Fruit fly (Drosophila melanogaster) whole organism, embryonic: ENCODE measurements around the gene CG32137.

ENCODE experiments used
- Abd-B ChIP-seq: fragments of 200-800 bp; sonication (Bioruptor generic); optimal IDR thresholded peaks from 2 replicates; lab custom pipeline; 2018; ENCODE audit warnings: missing biosample characterization, mild to moderate bottlenecking, missing genetic modification characterization, moderate library complexity
- Awh ChIP-seq: fragments of 200-800 bp; sonication (Bioruptor generic); IDR thresholded peaks from 2 replicates; pipeline ENCODE4, ENCODE4 v1.3.6; 2022; ENCODE audit warnings: missing biosample characterization, missing genetic modification characterization
- Bgb ChIP-seq: fragments of 200-800 bp; sonication (Bioruptor generic); IDR thresholded peaks from 2 replicates; pipeline ENCODE4 v1.3.6; 2022; ENCODE audit warnings: missing biosample characterization, missing genetic modification characterization; ENCODE audit not compliant: partially characterized antibody
- CG10654 ChIP-seq: fragments of 200-800 bp; sonication (Bioruptor generic); optimal IDR thresholded peaks from 2 replicates; lab custom pipeline; 2016; ENCODE audit warnings: missing biosample characterization, missing genetic modification characterization
- CG12299 ChIP-seq: fragments of 200-800 bp; sonication (Bioruptor generic); optimal IDR thresholded peaks from 2 replicates; lab custom pipeline; 2018; ENCODE audit warnings: missing biosample characterization, mild to moderate bottlenecking, missing genetic modification characterization
- CG12391 ChIP-seq: fragments of 200-800 bp; sonication (Bioruptor generic); optimal IDR thresholded peaks from 3 replicates; lab custom pipeline; 2018; ENCODE audit warnings: missing biosample characterization, mild to moderate bottlenecking, missing genetic modification characterization, moderate library complexity
- CG15073 ChIP-seq: fragments of 200-800 bp; sonication (Bioruptor generic); optimal IDR thresholded peaks from 2 replicates; lab custom pipeline; 2016; ENCODE audit warnings: missing biosample characterization, missing genetic modification characterization
- CG15269 ChIP-seq: fragments of 200-800 bp; sonication (Bioruptor generic); optimal IDR thresholded peaks from 2 replicates; lab custom pipeline; 2018; ENCODE audit warnings: missing biosample characterization, mild to moderate bottlenecking, missing genetic modification characterization, moderate library complexity
- CG15479 ChIP-seq: fragments of 200-800 bp; sonication (Bioruptor generic); optimal IDR thresholded peaks from 3 replicates; lab custom pipeline; 2019; ENCODE audit warnings: missing biosample characterization, mild to moderate bottlenecking, missing genetic modification characterization, moderate library complexity
- CG16779 ChIP-seq: fragments of 200-800 bp; sonication (Bioruptor generic); IDR thresholded peaks from 2 replicates; pipeline ENCODE4 v1.3.6; 2022; ENCODE audit warnings: missing biosample characterization, missing genetic modification characterization
- CG16863 ChIP-seq: fragments of 200-800 bp; sonication (Bioruptor generic); optimal IDR thresholded peaks from 3 replicates; lab custom pipeline; 2016; ENCODE audit warnings: missing biosample characterization, missing genetic modification characterization
- CG17385 ChIP-seq: fragments of 200-800 bp; sonication (Bioruptor generic); optimal IDR thresholded peaks from 3 replicates; lab custom pipeline; 2018; ENCODE audit warnings: missing biosample characterization, mild to moderate bottlenecking, missing genetic modification characterization
- CG18599 ChIP-seq: fragments of 200-800 bp; sonication (Bioruptor generic); optimal IDR thresholded peaks from 3 replicates; lab custom pipeline; 2017; ENCODE audit warnings: missing biosample characterization, missing genetic modification characterization, mild to moderate bottlenecking, moderate library complexity, missing genetic modification reagents
- CG18764 ChIP-seq: fragments of 200-800 bp; sonication (Bioruptor generic); optimal IDR thresholded peaks from 3 replicates; lab custom pipeline; 2016; ENCODE audit warnings: missing biosample characterization, missing genetic modification characterization
- CG2678 ChIP-seq: fragments of 200-800 bp; sonication (Bioruptor generic); optimal IDR thresholded peaks from 3 replicates; lab custom pipeline; 2019; ENCODE audit warnings: missing biosample characterization, mild to moderate bottlenecking, missing genetic modification characterization, moderate library complexity
- CG2875 ChIP-seq: fragments of 200-800 bp; sonication (Bioruptor generic); optimal IDR thresholded peaks from 2 replicates; lab custom pipeline; 2017; ENCODE audit warnings: missing biosample characterization, mild to moderate bottlenecking, missing genetic modification characterization, missing genetic modification reagents
- CG5953 ChIP-seq: fragments of 200-800 bp; sonication (Bioruptor generic); IDR thresholded peaks from 2 replicates; pipeline ENCODE4 v1.3.6; 2022; ENCODE audit warnings: missing biosample characterization, missing genetic modification characterization
- CG6683 ChIP-seq: fragments of 200-800 bp; sonication (Bioruptor generic); optimal IDR thresholded peaks from 2 replicates; lab custom pipeline; 2017; ENCODE audit warnings: missing biosample characterization, mild to moderate bottlenecking, missing genetic modification characterization, missing genetic modification reagents
- CG6813 ChIP-seq: fragments of 200-800 bp; sonication (Bioruptor generic); optimal IDR thresholded peaks from 2 replicates; lab custom pipeline; 2017; ENCODE audit warnings: missing biosample characterization, missing genetic modification characterization, mild to moderate bottlenecking, moderate library complexity, missing genetic modification reagents
- CG7372 ChIP-seq: fragments of 200-800 bp; sonication (Bioruptor generic); IDR thresholded peaks from 2 replicates; pipeline ENCODE4 v1.3.6; 2022; ENCODE audit warnings: missing biosample characterization, missing genetic modification characterization
- CG8089 ChIP-seq: fragments of 200-800 bp; sonication (Bioruptor generic); optimal IDR thresholded peaks from 3 replicates; lab custom pipeline; 2016; ENCODE audit warnings: missing biosample characterization, missing genetic modification characterization
- CG9797 ChIP-seq: fragments of 200-800 bp; sonication (Bioruptor generic); optimal IDR thresholded peaks from 3 replicates; lab custom pipeline; 2018; ENCODE audit warnings: missing biosample characterization, mild to moderate bottlenecking, missing genetic modification characterization
- Camta ChIP-seq: fragments of 200-800 bp; sonication (Bioruptor generic); optimal IDR thresholded peaks from 2 replicates; lab custom pipeline; 2016; ENCODE audit warnings: missing biosample characterization, missing genetic modification characterization
- Chrac-16 ChIP-seq: fragments of 200-800 bp; sonication (Bioruptor generic); optimal IDR thresholded peaks from 3 replicates; lab custom pipeline; 2016; ENCODE audit warnings: missing biosample characterization, missing genetic modification characterization
- Hr3 ChIP-seq: fragments of 200-800 bp; sonication (Bioruptor generic); optimal IDR thresholded peaks from 3 replicates; lab custom pipeline; 2016; ENCODE audit warnings: missing biosample characterization, missing genetic modification characterization
- Kr ChIP-seq: fragments of 200-800 bp; sonication (Bioruptor generic); optimal IDR thresholded peaks from 2 replicates; lab custom pipeline; 2017; ENCODE audit warnings: missing biosample characterization, mild to moderate bottlenecking, missing genetic modification characterization
- Med ChIP-seq: fragments of 200-800 bp; sonication (Bioruptor generic); peaks from one replicate; lab custom pipeline; 2016; ENCODE audit warnings: missing biosample characterization, missing genetic modification characterization, mild to moderate bottlenecking, inconsistent platforms, moderate library complexity
- Meics ChIP-seq: fragments of 200-800 bp; sonication (Bioruptor generic); optimal IDR thresholded peaks from 2 replicates; lab custom pipeline; 2017; ENCODE audit warnings: missing biosample characterization, mild to moderate bottlenecking, missing genetic modification characterization
- Rfx ChIP-seq: fragments of 200-800 bp; sonication (Bioruptor generic); IDR thresholded peaks from 2 replicates; pipeline ENCODE4 v1.3.6; 2022; ENCODE audit warnings: missing biosample characterization, missing genetic modification characterization
- Sox102F ChIP-seq: fragments of 200-800 bp; sonication (Bioruptor generic); optimal IDR thresholded peaks from 2 replicates; lab custom pipeline; 2018; ENCODE audit warnings: missing biosample characterization, mild to moderate bottlenecking, missing genetic modification characterization, moderate library complexity
- Trl ChIP-seq, 3 experiments: fragments of >200 bp in 2 of 3; fragments of 200-800 bp in 1 of 3; sonication (Bioruptor generic) in 1 of 3; optimal IDR thresholded peaks; 2 replicates in 1 of 3; 3 replicates in 2 of 3; lab custom pipeline; 2016 to 2017; ENCODE audit warnings: missing biosample characterization in 1 of 3, missing genetic modification characterization in 1 of 3
- caup ChIP-seq: fragments of 200-800 bp; sonication (Bioruptor generic); optimal IDR thresholded peaks from 3 replicates; lab custom pipeline; 2017; ENCODE audit warnings: missing biosample characterization, mild to moderate bottlenecking, missing genetic modification characterization, moderate library complexity; ENCODE audit not compliant: severe bottlenecking
- crol ChIP-seq: fragments of 200-800 bp; sonication (Bioruptor generic); IDR thresholded peaks from 2 replicates; pipeline ENCODE4 v1.3.6; 2022; ENCODE audit warnings: missing biosample characterization, missing genetic modification characterization
- dan ChIP-seq: fragments of 200-800 bp; sonication (Bioruptor generic); IDR thresholded peaks from 2 replicates; pipeline ENCODE4 v1.3.6; 2022; ENCODE audit warnings: missing biosample characterization, missing genetic modification characterization
- fd102C ChIP-seq: fragments of 200-800 bp; sonication (Bioruptor generic); optimal IDR thresholded peaks from 2 replicates; lab custom pipeline; 2018; ENCODE audit warnings: missing biosample characterization, mild to moderate bottlenecking, missing genetic modification characterization, moderate library complexity
- gcm ChIP-seq: fragments of 200-800 bp; sonication (Bioruptor generic); optimal IDR thresholded peaks from 2 replicates; lab custom pipeline; 2019; ENCODE audit warnings: missing biosample characterization, mild to moderate bottlenecking, missing genetic modification characterization, moderate library complexity
- gro ChIP-seq: fragments of 200-800 bp; sonication (Bioruptor generic); optimal IDR thresholded peaks from 2 replicates; lab custom pipeline; 2016; ENCODE audit warnings: missing biosample characterization, missing genetic modification characterization
- kay ChIP-seq: fragments of 200-800 bp; sonication (Bioruptor generic); optimal IDR thresholded peaks from 2 replicates; lab custom pipeline; 2016; ENCODE audit warnings: missing biosample characterization, missing genetic modification characterization
- nerfin-2 ChIP-seq: fragments of 200-800 bp; sonication (Bioruptor generic); IDR thresholded peaks from 2 replicates; pipeline ENCODE4 v1.3.6; 2022; ENCODE audit warnings: missing biosample characterization, missing genetic modification characterization; ENCODE audit not compliant: partially characterized antibody
- nom ChIP-seq: fragments of 200-800 bp; sonication (Bioruptor generic); optimal IDR thresholded peaks from 2 replicates; lab custom pipeline; 2017; ENCODE audit warnings: missing biosample characterization, missing genetic modification characterization, mild to moderate bottlenecking, moderate library complexity, missing genetic modification reagents
- onecut ChIP-seq: fragments of 200-800 bp; sonication (Bioruptor generic); IDR thresholded peaks from 2 replicates; pipeline ENCODE4 v1.3.6; 2022; ENCODE audit warnings: missing biosample characterization, missing genetic modification characterization
- pita ChIP-seq: fragments of 200-800 bp; sonication (Bioruptor generic); optimal IDR thresholded peaks from 2 replicates; lab custom pipeline; 2017; ENCODE audit warnings: missing biosample characterization, mild to moderate bottlenecking, missing genetic modification characterization
- sc ChIP-seq, 3 experiments: fragments of >200 bp in 2 of 3; fragments of 200-800 bp in 1 of 3; sonication (Bioruptor generic) in 1 of 3; optimal IDR thresholded peaks; 2 replicates in 2 of 3; 3 replicates in 1 of 3; lab custom pipeline; 2017; ENCODE audit warnings: mild to moderate bottlenecking in 1 of 3, missing biosample characterization in 1 of 3, missing genetic modification characterization in 1 of 3, missing genetic modification reagents in 1 of 3
- ssp ChIP-seq: fragments of 200-800 bp; sonication (Bioruptor generic); IDR thresholded peaks from 2 replicates; pipeline ENCODE4 v1.3.6; 2022; ENCODE audit warnings: missing biosample characterization, missing genetic modification characterization
- tin ChIP-seq: fragments of 200-800 bp; sonication (Bioruptor generic); optimal IDR thresholded peaks from 3 replicates; lab custom pipeline; 2016; ENCODE audit warnings: missing biosample characterization, missing genetic modification characterization
- tio ChIP-seq: fragments of 200-800 bp; sonication (Bioruptor generic); optimal IDR thresholded peaks from 2 replicates; lab custom pipeline; 2017; ENCODE audit warnings: missing biosample characterization, missing genetic modification characterization, inconsistent platforms
- trem ChIP-seq: fragments of 200-800 bp; optimal IDR thresholded peaks from 3 replicates; lab custom pipeline; 2019; ENCODE audit warnings: missing biosample characterization, mild to moderate bottlenecking, missing genetic modification characterization, moderate library complexity
- wdn ChIP-seq: fragments of 200-800 bp; sonication (Bioruptor generic); IDR thresholded peaks from 2 replicates; pipeline ENCODE4 v1.3.6; 2022; ENCODE audit warnings: missing biosample characterization, missing genetic modification characterization
- zen ChIP-seq: fragments of 200-800 bp; sonication (Bioruptor generic); optimal IDR thresholded peaks from 3 replicates; lab custom pipeline; 2018; ENCODE audit warnings: missing biosample characterization, mild to moderate bottlenecking, missing genetic modification characterization, moderate library complexity

Gene CG32137

dm6 chr3L:14002524-14003135 lies 63.6 kb downstream of the CG32137 start (continued):
- TF ChIP-seq onecut (GFP tag; lab: Robert Waterston, UW) (peak; percentile 38; the same call in 1 of the 2 replicates), CG15479 (GFP tag; lab: Kevin White, UChicago) (peak; percentile 51), CG17385 (GFP tag; lab: Kevin White, UChicago) (peak; percentile 99), gcm (GFP tag; lab: Kevin White, UChicago) (no peak), nom (GFP tag; lab: Kevin White, UChicago) (no peak), Awh (GFP tag; lab: Robert Waterston, UW) (no peak), Camta (GFP tag; lab: Kevin White, UChicago) (no peak), CG12299 (tag; lab: Kevin White, UChicago) (no peak), CG15073 (no peak), fd102C (no peak), CG6813 (GFP tag; lab: Kevin White, UChicago) (no peak), Trl (optimal IDR thresholded peaks at IDR 0.05; lab: Kevin White, UChicago) (no peak), Trl (GFP tag; optimal IDR thresholded peaks at IDR 0.05; lab: Kevin White, UChicago) (no peak), CG7372 (GFP tag; lab: Robert Waterston, UW) (no peak), Kr (GFP tag; lab: Kevin White, UChicago) (no peak), dan (GFP tag; lab: Robert Waterston, UW) (no peak), Sox102F (no peak), CG2678 (tag; lab: Kevin White, UChicago) (no peak), CG6683 (GFP tag; lab: Kevin White, UChicago) (no peak), CG18599 (peak; percentile 35), wdn (GFP tag; lab: Robert Waterston, UW) (no peak), trem (tag; lab: Kevin White, UChicago) (peak; percentile 98), CG8089 (GFP tag; lab: Kevin White, UChicago) (no peak), CG15269 (tag; lab: Kevin White, UChicago) (no peak), Bgb (peak; percentile 36; the same call in 1 of the 2 replicates), tin (GFP tag; lab: Kevin White, UChicago) (no peak), Med (peak; percentile 86), CG18764 (GFP tag; lab: Kevin White, UChicago) (no peak), caup (GFP tag; lab: Kevin White, UChicago) (no peak), Rfx (0 out of 2 replicates have a peak, but pooled peaks have one; percentile 16), CG16779 (GFP tag; lab: Robert Waterston, UW) (no peak), sc (optimal IDR thresholded peaks at IDR 0.05; lab: Kevin White, UChicago) (no peak), sc (GFP tag; optimal IDR thresholded peaks at IDR 0.05; lab: Kevin White, UChicago) (no peak), CG12391 (no peak), Chrac-16 (GFP tag; lab: Kevin White, UChicago) (no peak), ssp (GFP tag; lab: Robert Waterston, UW) (no peak), CG10654 (GFP tag; lab: Kevin White, UChicago) (no peak), Meics (GFP tag; lab: Kevin White, UChicago) (no peak), tio (no peak), Hr3 (GFP tag; lab: Kevin White, UChicago) (no peak), gro (no peak), Abd-B (peak; percentile 76), zen (peak; percentile 53), CG16863 (no peak), pita (no peak), nerfin-2 (GFP tag; lab: Robert Waterston, UW) (no peak), CG9797 (peak; percentile 68), CG5953 (GFP tag; lab: Robert Waterston, UW) (no peak), CG2875 (GFP tag; lab: Kevin White, UChicago) (no peak), crol (no peak), kay (no peak)
